Worm (Caenorhabditis elegans) whole organism, L3 larva: ENCODE measurements around the gene K08D8.2.

ENCODE experiments used
- ama-1 ChIP-seq: fragments of 150-350 bp; optimal IDR thresholded peaks from 2 replicates; lab custom pipeline; 2018
- elt-1 ChIP-seq: fragments of 150-350 bp; optimal IDR thresholded peaks from 2 replicates; lab custom pipeline; 2014; ENCODE audit warnings: missing biosample characterization, missing genetic modification characterization
- fkh-10 ChIP-seq: sonication (generic microtip); optimal IDR thresholded peaks from 2 replicates; lab custom pipeline; 2017; ENCODE audit warnings: missing biosample characterization, missing genetic modification reagents, missing genetic modification characterization
- jun-1 ChIP-seq: fragments of 150-350 bp; optimal IDR thresholded peaks from 2 replicates; lab custom pipeline; 2014; ENCODE audit warnings: missing biosample characterization, missing genetic modification reagents, missing genetic modification characterization
- lin-15B ChIP-seq: fragments of 150-350 bp; optimal IDR thresholded peaks from 2 replicates; lab custom pipeline; 2014; ENCODE audit warnings: missing biosample characterization, missing genetic modification characterization
- tbx-2 ChIP-seq: sonication (generic microtip); optimal IDR thresholded peaks from 2 replicates; lab custom pipeline; 2016; ENCODE audit warnings: mild to moderate bottlenecking, missing genetic modification characterization, missing compliant biosample characterization

DNA sequence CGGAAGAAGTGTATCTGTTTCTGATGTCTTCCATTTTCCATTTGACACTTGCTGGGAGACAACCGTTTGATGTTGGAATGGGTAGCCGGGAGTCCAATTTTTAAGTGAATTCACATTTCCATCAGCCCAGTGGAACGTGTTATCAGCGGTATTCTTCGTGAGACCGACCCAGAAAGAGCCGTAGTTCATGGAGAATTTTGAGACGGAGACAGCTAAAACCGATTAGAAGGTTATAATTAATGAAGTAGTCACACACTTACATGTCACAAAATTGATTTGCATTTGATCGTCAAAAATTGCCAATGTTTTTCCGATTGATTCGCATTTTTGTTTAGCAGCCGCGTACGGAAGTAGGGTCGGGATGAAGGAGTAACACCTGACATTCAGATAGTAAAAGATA lies 33.5 kb upstream of the K08D8.2 start:
- no peak for TF ChIP-seq jun-1
- TF ChIP-seq ama-1 (lab: Kevin White, UChicago): no peak
- TF ChIP-seq fkh-10 (GFP tag; lab: Kevin White, UChicago): no peak
- TF ChIP-seq tbx-2 (tag; lab: Kevin White, UChicago): no peak
- TF ChIP-seq lin-15B (tag; lab: Kevin White, UChicago): no peak
- TF ChIP-seq elt-1 (tag; lab: Kevin White, UChicago): no peak
